Worm (Caenorhabditis elegans): ENCODE results near the gene lin-13.

Gene lin-13

DNA sequence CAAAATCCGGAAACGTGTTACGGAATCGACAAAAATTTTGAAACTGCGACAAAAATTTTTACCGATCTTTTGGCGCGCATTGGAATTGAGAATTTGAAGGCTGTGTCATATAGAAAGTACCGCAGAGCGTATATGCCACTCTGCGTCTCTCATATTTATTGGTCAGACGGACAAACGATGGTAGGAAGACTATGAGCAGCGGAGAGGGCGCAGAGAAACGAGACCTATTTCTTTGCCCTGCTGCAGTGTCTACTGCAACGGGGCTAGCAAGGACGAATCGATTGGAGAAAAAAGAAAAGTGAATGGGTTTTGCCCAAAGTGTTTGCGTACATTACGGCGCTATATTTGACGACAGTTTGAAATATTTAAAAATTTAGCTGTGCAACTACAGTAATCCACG lies 775 bp upstream of the lin-13 start (continued):
- TF ChIP-seq aly-2 (tag; optimal IDR thresholded peaks at IDR 0.05) = no peak
- peak; percentile 52 for TF ChIP-seq nhr-21 (tag; optimal IDR thresholded peaks at IDR 0.05)

- no peak for TF ChIP-seq nhr-129 (tag; optimal IDR thresholded peaks at IDR 0.05)
- TF ChIP-seq alr-1 (tag; optimal IDR thresholded peaks at IDR 0.05) = no peak
- no peak for TF ChIP-seq elt-1 (tag; optimal IDR thresholded peaks at IDR 0.05)
- TF ChIP-seq F13H6.1 (tag; optimal IDR thresholded peaks at IDR 0.05) = no peak
- no peak for TF ChIP-seq ZK546.5 (tag; optimal IDR thresholded peaks at IDR 0.05)
- TF ChIP-seq fos-1 (tag; optimal IDR thresholded peaks at IDR 0.05) = no peak
- no peak for TF ChIP-seq nhr-11 (tag; optimal IDR thresholded peaks at IDR 0.05)
Measured at ce11 chrIII:7703474-7703873, 5.8 kb downstream of the lin-13 start.

ce11 chrIII:7694274-7694673 lies 15.0 kb downstream of the lin-13 start, which contains the start of gene C18H2.5:
Gene C18H2.5 (minus strand): TSS chrIII:7694374.
- TF ChIP-seq F13H6.1 (tag; optimal IDR thresholded peaks at IDR 0.05) = no peak
- no peak for TF ChIP-seq lin-13 (GFP tag; optimal IDR thresholded peaks at IDR 0.05)
- no peak for TF ChIP-seq ztf-1 (GFP tag; conservative IDR thresholded peaks at IDR 0.05)
- no peak for TF ChIP-seq mab-5 (tag; optimal IDR thresholded peaks at IDR 0.05)
- no peak for TF ChIP-seq nhr-11 (tag; optimal IDR thresholded peaks at IDR 0.05)
- no peak for TF ChIP-seq blmp-1 (tag; optimal IDR thresholded peaks at IDR 0.05; ENCODE audit: insufficient read depth)
- no peak for TF ChIP-seq mdl-1 (tag; optimal IDR thresholded peaks at IDR 0.05)
- no peak for TF ChIP-seq nhr-25 (tag; optimal IDR thresholded peaks at IDR 0.05)

DNA sequence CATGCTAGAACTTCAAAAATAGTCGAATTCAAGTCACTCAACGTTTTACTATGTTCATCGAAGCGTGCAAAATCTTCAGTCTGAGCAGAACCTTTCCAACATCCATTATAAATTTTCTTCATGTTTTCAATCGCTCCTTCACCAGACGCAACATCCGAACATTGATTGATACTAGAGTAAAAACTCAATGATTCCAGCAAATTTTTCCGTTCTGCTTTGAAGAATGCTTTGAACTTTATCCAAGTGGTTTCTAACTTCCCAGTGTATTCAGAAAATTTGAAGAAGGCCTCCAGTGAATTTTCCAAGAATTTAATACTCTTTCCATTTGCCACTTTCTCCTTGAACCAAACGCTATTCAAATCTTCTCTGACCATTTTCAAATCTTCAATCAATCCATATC lies 17.0 kb downstream of the lin-13 start:
- TF ChIP-seq ceh-82 (tag; optimal IDR thresholded peaks at IDR 0.05) = no peak
- no peak for TF ChIP-seq alr-1 (tag; optimal IDR thresholded peaks at IDR 0.05)
- TF ChIP-seq unc-55 (GFP tag; optimal IDR thresholded peaks at IDR 0.05) = no peak
- TF ChIP-seq lin-11 (tag; optimal IDR thresholded peaks at IDR 0.05) = no peak
- TF ChIP-seq blmp-1 (tag; optimal IDR thresholded peaks at IDR 0.05; ENCODE audit: insufficient read depth) = no peak
- no peak for TF ChIP-seq lin-13 (GFP tag; optimal IDR thresholded peaks at IDR 0.05)
- TF ChIP-seq sma-3 (GFP tag; optimal IDR thresholded peaks at IDR 0.05) = no peak
- TF ChIP-seq nhr-25 (tag; optimal IDR thresholded peaks at IDR 0.05) = no peak
- no peak for TF ChIP-seq sem-4 (tag; optimal IDR thresholded peaks at IDR 0.05)
- TF ChIP-seq ama-1 (optimal IDR thresholded peaks at IDR 0.05) = no peak
- TF ChIP-seq mdl-1 (tag; optimal IDR thresholded peaks at IDR 0.05) = no peak
- no peak for TF ChIP-seq Y55F3AM.14 (GFP tag; optimal IDR thresholded peaks at IDR 0.05)
- TF ChIP-seq fos-1 (tag; optimal IDR thresholded peaks at IDR 0.05) = no peak
- TF ChIP-seq ztf-4 (tag; optimal IDR thresholded peaks at IDR 0.05) = no peak
- TF ChIP-seq crh-2 (tag; optimal IDR thresholded peaks at IDR 0.05) = no peak
- no peak for TF ChIP-seq nhr-12 (tag; optimal IDR thresholded peaks at IDR 0.05)
- no peak for TF ChIP-seq skn-1 (tag; optimal IDR thresholded peaks at IDR 0.05)

DNA sequence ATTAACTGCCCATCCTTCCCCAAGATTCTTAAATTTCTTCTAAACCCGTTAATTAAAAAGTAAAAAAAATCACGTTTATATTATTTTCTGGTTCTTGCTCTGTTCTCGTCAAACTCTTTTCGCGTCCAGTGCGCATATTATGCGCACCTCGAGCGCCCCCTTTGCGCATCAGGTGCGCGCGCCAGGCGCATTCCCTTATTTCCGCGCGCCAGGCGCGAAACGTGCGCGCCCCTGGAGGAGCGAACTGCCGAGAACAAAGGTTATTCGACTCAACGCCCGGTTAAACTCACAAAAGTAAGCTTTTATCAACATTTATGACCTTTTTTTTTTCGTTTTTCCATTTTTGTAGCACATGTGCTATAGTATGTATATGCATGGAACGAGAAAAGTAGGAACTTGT lies 36.9 kb downstream of the lin-13 start:
- TF ChIP-seq lsy-2 (tag; optimal IDR thresholded peaks at IDR 0.05) (no peak), ZK546.5 (tag; optimal IDR thresholded peaks at IDR 0.05) (no peak), ama-1 (optimal IDR thresholded peaks at IDR 0.05) (no peak), mbf-1 (tag; optimal IDR thresholded peaks at IDR 0.05) (no peak)

DNA sequence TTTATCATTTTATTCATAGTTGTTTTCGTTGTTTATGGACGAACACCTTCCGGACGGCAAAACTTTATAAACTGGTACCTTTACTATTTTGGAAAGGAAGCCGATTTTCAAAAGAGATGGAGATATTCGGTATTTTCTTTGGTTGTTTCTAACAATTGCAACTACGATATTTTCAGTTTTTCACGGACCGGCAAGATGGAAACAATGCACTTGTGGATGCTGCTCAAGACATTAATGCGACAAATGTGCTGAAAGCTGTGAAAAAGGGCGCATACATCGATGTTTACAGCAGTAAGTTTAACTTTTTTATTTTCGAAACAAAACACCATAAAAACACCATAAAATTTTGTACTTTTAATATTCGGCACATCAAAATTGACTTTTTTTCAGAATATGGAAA lies 43.4 kb downstream of the lin-13 start:
- TF ChIP-seq dmd-4 (tag; optimal IDR thresholded peaks at IDR 0.05) (no peak), sma-3 (GFP tag; optimal IDR thresholded peaks at IDR 0.05) (no peak), egl-27 (tag; optimal IDR thresholded peaks at IDR 0.05) (no peak), ceh-16 (tag; optimal IDR thresholded peaks at IDR 0.05) (no peak), sem-4 (tag; optimal IDR thresholded peaks at IDR 0.05) (no peak), ceh-82 (tag; optimal IDR thresholded peaks at IDR 0.05) (no peak)

- no peak for TF ChIP-seq elt-3 (tag; optimal IDR thresholded peaks at IDR 0.05)
- TF ChIP-seq mdl-1 (tag; optimal IDR thresholded peaks at IDR 0.05) = no peak
- no peak for TF ChIP-seq lsy-2 (tag; optimal IDR thresholded peaks at IDR 0.05)
Measured at ce11 chrIII:7661978-7662377, 47.3 kb downstream of the lin-13 start, which contains the start of gene lido-18. Gene lido-18 (plus strand): TSS chrIII:7662278.

Data from whole organism, L2 larva.